Worm (Caenorhabditis elegans): ENCODE results near the gene T24F1.4.

T24F1.4 gene

ce11 chrII:11293433-11293832 lies 20.6 kb downstream of the T24F1.4 start, which contains the start of gene C47G2.4 (continued):
- TF ChIP-seq nhr-19 (GFP tag; conservative IDR thresholded peaks at IDR 0.05) (peak; percentile 60), ceh-63 (GFP tag; optimal IDR thresholded peaks at IDR 0.05) (no peak), ces-1 (GFP tag; optimal IDR thresholded peaks at IDR 0.05) (no peak), dpl-1 (GFP tag; optimal IDR thresholded peaks at IDR 0.05) (peak; percentile 64 to 77 (median 71)), blmp-1 (tag; optimal IDR thresholded peaks at IDR 0.05) (peak; percentile 69), zip-4 (GFP tag; optimal IDR thresholded peaks at IDR 0.05) (no peak), nhr-84 (tag; optimal IDR thresholded peaks at IDR 0.05) (no peak), nhr-71 (tag; optimal IDR thresholded peaks at IDR 0.05) (peak; percentile 81), zag-1 (tag; optimal IDR thresholded peaks at IDR 0.05) (no peak), lsy-2 (tag; optimal IDR thresholded peaks at IDR 0.05) (peak; percentile 77 to 78), aha-1 (tag; optimal IDR thresholded peaks at IDR 0.05) (no peak), hlh-4 (tag; optimal IDR thresholded peaks at IDR 0.05) (no peak)

DNA sequence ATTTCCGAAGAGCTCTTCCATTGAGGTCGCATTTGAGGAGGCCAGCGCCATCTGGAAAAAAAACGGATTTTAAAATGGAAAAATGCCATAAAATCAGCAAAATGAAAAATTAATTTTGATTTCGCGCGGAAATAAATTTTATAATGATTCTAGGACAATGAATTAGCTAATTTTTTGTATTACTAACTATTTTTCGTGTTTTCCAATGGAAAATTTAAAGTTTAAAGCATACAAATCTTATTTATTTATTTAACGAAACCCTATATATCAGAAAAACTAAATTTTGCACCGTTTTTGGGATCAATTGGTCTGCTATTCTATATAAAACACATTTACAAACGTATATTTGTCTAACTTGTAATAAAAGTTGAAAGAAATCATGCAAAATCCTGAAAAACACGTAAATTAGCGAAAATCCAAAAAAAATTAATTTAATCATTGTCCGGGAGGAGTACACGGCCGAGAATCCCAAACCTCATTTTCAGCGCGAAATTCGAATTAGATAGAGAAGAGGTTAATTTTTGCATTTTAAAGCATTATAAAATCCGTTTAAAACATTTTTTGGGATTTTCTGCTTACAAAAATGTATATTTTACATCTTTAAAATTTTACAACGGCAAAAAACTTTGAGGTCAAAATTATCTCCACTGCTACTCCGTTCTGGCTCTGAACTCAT lies 23.8 kb downstream of the T24F1.4 start, which contains the start of gene C47G2.3:
Gene C47G2.3, minus strand, starts transcription at position 51 of the 676 bp plus-strand sequence.
- peak; percentile 48 for TF ChIP-seq snu-23 (GFP tag; optimal IDR thresholded peaks at IDR 0.05)
- TF ChIP-seq lin-39 (tag; optimal IDR thresholded peaks at IDR 0.05): peak; percentile 41
- no peak for TF ChIP-seq C34B4.2 (tag; optimal IDR thresholded peaks at IDR 0.05)
- TF ChIP-seq tlp-1 (tag; optimal IDR thresholded peaks at IDR 0.05): no peak
- peak; percentile 27 for TF ChIP-seq swsn-7 (tag; optimal IDR thresholded peaks at IDR 0.05)
- no peak for TF ChIP-seq vab-15 (tag; optimal IDR thresholded peaks at IDR 0.05)
- TF ChIP-seq nhr-12 (tag; optimal IDR thresholded peaks at IDR 0.05): no peak
- TF ChIP-seq lin-35 (GFP tag; optimal IDR thresholded peaks at IDR 0.05): peak; percentile 54 to 90
- peak; percentile 73 to 86 (median 85) for TF ChIP-seq dpl-1 (GFP tag; optimal IDR thresholded peaks at IDR 0.05)
- TF ChIP-seq egl-13 (tag; optimal IDR thresholded peaks at IDR 0.05): peak; percentile 46
- peak; percentile 7 for TF ChIP-seq blmp-1 (tag; optimal IDR thresholded peaks at IDR 0.05)
- TF ChIP-seq nhr-90 (tag; optimal IDR thresholded peaks at IDR 0.05; ENCODE audit: poor library complexity): peak; percentile 73
- TF ChIP-seq grh-1 (GFP tag; IDR thresholded peaks at IDR 0.05): no peak
- TF ChIP-seq unc-30 (tag; optimal IDR thresholded peaks at IDR 0.05): no peak
- peak; percentile 31 for TF ChIP-seq xbp-1 (tag; optimal IDR thresholded peaks at IDR 0.05)
- peak; percentile 60 for TF ChIP-seq lir-3 (tag; optimal IDR thresholded peaks at IDR 0.05; ENCODE audit: poor library complexity)
- TF ChIP-seq nhr-28 (tag; optimal IDR thresholded peaks at IDR 0.05): peak; percentile 7
- no peak for TF ChIP-seq pqm-1 (tag; optimal IDR thresholded peaks at IDR 0.05)
- peak; percentile 31 for TF ChIP-seq fkh-4 (tag; optimal IDR thresholded peaks at IDR 0.05; ENCODE audit: borderline replicate concordance)
- TF ChIP-seq irx-1 (tag; optimal IDR thresholded peaks at IDR 0.05): peak; percentile 47
- no peak for TF ChIP-seq snpc-4 (tag; optimal IDR thresholded peaks at IDR 0.05)
- TF ChIP-seq ama-1 (optimal IDR thresholded peaks at IDR 0.05): no peak
- TF ChIP-seq sox-4 (tag; optimal IDR thresholded peaks at IDR 0.05): peak; percentile 56
- peak; percentile 55 for TF ChIP-seq nhr-20 (tag; optimal IDR thresholded peaks at IDR 0.05)
- TF ChIP-seq hlh-4 (tag; optimal IDR thresholded peaks at IDR 0.05): no peak
- peak; percentile 4 for TF ChIP-seq lin-14 (GFP tag; optimal IDR thresholded peaks at IDR 0.05)
- peak; percentile 35 to 49 for TF ChIP-seq lsy-2 (tag; optimal IDR thresholded peaks at IDR 0.05)
- no peak for TF ChIP-seq mef-2 (tag; optimal IDR thresholded peaks at IDR 0.05)
- TF ChIP-seq mep-1 (tag; optimal IDR thresholded peaks at IDR 0.05): peak; percentile 4
- TF ChIP-seq skn-1 (tag; optimal IDR thresholded peaks at IDR 0.05): peak; percentile 30
- peak; percentile 87 for TF ChIP-seq unc-130 (tag; optimal IDR thresholded peaks at IDR 0.05)
- TF ChIP-seq tbx-2 (tag; optimal IDR thresholded peaks at IDR 0.05): peak; percentile 37
- no peak for TF ChIP-seq unc-98 (GFP tag; IDR thresholded peaks at IDR 0.05)
- TF ChIP-seq nhr-47 (tag; optimal IDR thresholded peaks at IDR 0.05): peak; percentile 60
- peak; percentile 52 for TF ChIP-seq nhr-19 (GFP tag; conservative IDR thresholded peaks at IDR 0.05)
- peak; percentile 26 for TF ChIP-seq elt-2 (tag; optimal IDR thresholded peaks at IDR 0.05)
- TF ChIP-seq rnt-1 (tag; optimal IDR thresholded peaks at IDR 0.05): peak; percentile 85
- peak in 1 of 2 experiments; percentile 64 for TF ChIP-seq ztf-11 (tag; optimal IDR thresholded peaks at IDR 0.05)
- TF ChIP-seq ceh-90 (tag; optimal IDR thresholded peaks at IDR 0.05): peak; percentile 75
- peak; percentile 66 for TF ChIP-seq nhr-71 (tag; optimal IDR thresholded peaks at IDR 0.05)
- no peak for TF ChIP-seq isw-1 (GFP tag; IDR thresholded peaks at IDR 0.05)
- TF ChIP-seq hlh-17 (GFP tag; optimal IDR thresholded peaks at IDR 0.05; ENCODE audit: borderline replicate concordance): no peak
- no peak for TF ChIP-seq pag-3 (tag; optimal IDR thresholded peaks at IDR 0.05; ENCODE audit: borderline replicate concordance, insufficient read depth)
